Worm (Caenorhabditis elegans): ENCODE results near the gene Y73B6A.1.

DNA sequence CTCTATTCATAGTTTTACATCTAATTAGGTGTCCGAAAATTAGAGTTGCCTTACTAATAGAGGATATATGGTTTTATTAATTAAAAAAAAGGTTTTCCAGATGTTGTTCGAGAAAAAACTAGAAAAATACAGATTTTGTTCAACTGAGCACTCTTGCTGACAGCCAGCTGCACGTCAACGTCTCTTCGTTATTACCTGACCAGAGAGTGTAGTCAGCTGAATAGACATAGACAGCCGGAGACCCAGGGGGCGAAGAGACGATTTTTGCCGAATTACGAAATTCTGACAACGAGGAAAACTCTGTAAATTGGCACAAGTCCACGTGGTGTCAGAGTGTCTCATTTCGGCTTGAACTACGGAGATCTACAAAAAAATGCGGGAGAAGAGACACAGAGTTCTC is 49.2 kb downstream of the Y73B6A.1 start:
- TF ChIP-seq pax-1 (tag; optimal IDR thresholded peaks at IDR 0.05) (no peak), hlh-13 (GFP tag; optimal IDR thresholded peaks at IDR 0.05) (no peak), fkh-10 (GFP tag; optimal IDR thresholded peaks at IDR 0.05) (no peak), dmd-4 (tag; optimal IDR thresholded peaks at IDR 0.05; ENCODE audit: borderline replicate concordance) (no peak), Y22D7AL.16 (tag; optimal IDR thresholded peaks at IDR 0.05) (no peak)
